Worm (Caenorhabditis elegans): ENCODE results near the gene irld-65.

The irld-65 gene

ce11 chrII:2973940-2974402, 36.2 kb upstream of the irld-65 start (continued):
- TF ChIP-seq nhr-42 (GFP tag; IDR thresholded peaks at IDR 0.05), result peak; percentile 86; the same call in 1 of the 2 replicates
- TF ChIP-seq dve-1 (tag; optimal IDR thresholded peaks at IDR 0.05; ENCODE audit: insufficient read depth), result peak; percentile 98
- TF ChIP-seq tra-1 (GFP tag; IDR thresholded peaks at IDR 0.05), result peak; percentile 99
- TF ChIP-seq ceh-82 (tag; optimal IDR thresholded peaks at IDR 0.05), result no peak
- no peak for TF ChIP-seq ZK546.5 (tag; optimal IDR thresholded peaks at IDR 0.05)
- TF ChIP-seq zfp-2 (tag; optimal IDR thresholded peaks at IDR 0.05), result no peak
- no peak for TF ChIP-seq unc-39 (tag; optimal IDR thresholded peaks at IDR 0.05)
- TF ChIP-seq snpc-4 (tag; optimal IDR thresholded peaks at IDR 0.05), result no peak
- peak; percentile 100 for TF ChIP-seq dmd-6 (GFP tag; IDR thresholded peaks at IDR 0.05)
- TF ChIP-seq fos-1 (tag; optimal IDR thresholded peaks at IDR 0.05), result peak; percentile 74
- peak; percentile 85 for TF ChIP-seq mxl-2 (GFP tag; conservative IDR thresholded peaks at IDR 0.05)
- TF ChIP-seq Y75B8A.6 (GFP tag; IDR thresholded peaks at IDR 0.05), result peak; percentile 89
- TF ChIP-seq ceh-20 (GFP tag; IDR thresholded peaks at IDR 0.05), result peak; percentile 99
- TF ChIP-seq fkh-10 (GFP tag; optimal IDR thresholded peaks at IDR 0.05), result peak; percentile 91
- peak; percentile 94 for TF ChIP-seq madf-9 (GFP tag; conservative IDR thresholded peaks at IDR 0.05)
- TF ChIP-seq rbr-2 (tag; optimal IDR thresholded peaks at IDR 0.05), result peak; percentile 81
- no peak for TF ChIP-seq ceh-44 (GFP tag; IDR thresholded peaks at IDR 0.05)
- TF ChIP-seq nhr-237 (tag; optimal IDR thresholded peaks at IDR 0.05), result no peak
- peak; percentile 91 for TF ChIP-seq jun-1 (tag; optimal IDR thresholded peaks at IDR 0.05)
- TF ChIP-seq mdl-1 (tag; optimal IDR thresholded peaks at IDR 0.05), result peak; percentile 94 to 98
- peak; percentile 87 for TF ChIP-seq nhr-77 (tag; optimal IDR thresholded peaks at IDR 0.05)
- TF ChIP-seq dmd-8 (GFP tag; IDR thresholded peaks at IDR 0.05), result peak; percentile 66; the same call in 1 of the 2 replicates
- TF ChIP-seq lim-7 (GFP tag; IDR thresholded peaks at IDR 0.05), result peak; percentile 63; the same call in 1 of the 2 replicates
- no peak for TF ChIP-seq ceh-28 (tag; optimal IDR thresholded peaks at IDR 0.05)
- TF ChIP-seq Y5F2A.4 (GFP tag; optimal IDR thresholded peaks at IDR 0.05), result peak; percentile 46
- peak; percentile 86 for TF ChIP-seq nhr-102 (tag; optimal IDR thresholded peaks at IDR 0.05)
- no peak for TF ChIP-seq Y48G9A.11 (GFP tag; IDR thresholded peaks at IDR 0.05)
- peak; percentile 73 for TF ChIP-seq nhr-10 (tag; optimal IDR thresholded peaks at IDR 0.05)
- TF ChIP-seq ztf-7 (tag; optimal IDR thresholded peaks at IDR 0.05), result no peak
- TF ChIP-seq daf-16 (GFP tag; optimal IDR thresholded peaks at IDR 0.05), result peak in 1 of 2 experiments; percentile 44
- peak; percentile 68 for TF ChIP-seq daf-16 (tag; optimal IDR thresholded peaks at IDR 0.05)
- no peak for TF ChIP-seq daf-12 (tag; optimal IDR thresholded peaks at IDR 0.05)
- TF ChIP-seq lin-39 (tag; optimal IDR thresholded peaks at IDR 0.05), result no peak
- TF ChIP-seq attf-4 (tag; optimal IDR thresholded peaks at IDR 0.05), result no peak
- TF ChIP-seq T26A8.4 (GFP tag; IDR thresholded peaks at IDR 0.05), result peak; percentile 96
- TF ChIP-seq Y105C5A.15 (GFP tag; IDR thresholded peaks at IDR 0.05), result no peak
- peak; percentile 83 for TF ChIP-seq vab-7 (GFP tag; IDR thresholded peaks at IDR 0.05)
- TF ChIP-seq hlh-30 (tag; optimal IDR thresholded peaks at IDR 0.05; ENCODE audit: insufficient read depth), result peak; percentile 97
- peak in 1 of 2 experiments; percentile 85 for TF ChIP-seq hif-1 (tag; optimal IDR thresholded peaks at IDR 0.05)
- peak; percentile 92 for TF ChIP-seq duxl-1 (tag; optimal IDR thresholded peaks at IDR 0.05; ENCODE audit: poor library complexity)
- peak; percentile 90 for TF ChIP-seq nhr-6 (tag; optimal IDR thresholded peaks at IDR 0.05)
- peak; percentile 81 for TF ChIP-seq F37D6.2 (tag; optimal IDR thresholded peaks at IDR 0.05)
- peak; percentile 59 for TF ChIP-seq nhr-76 (tag; optimal IDR thresholded peaks at IDR 0.05)
- peak; percentile 98 for TF ChIP-seq hlh-11 (tag; optimal IDR thresholded peaks at IDR 0.05)
- TF ChIP-seq ctbp-1 (GFP tag; IDR thresholded peaks at IDR 0.05), result peak; percentile 98
- peak; percentile 97 for TF ChIP-seq nhr-41 (GFP tag; IDR thresholded peaks at IDR 0.05)
- peak; percentile 89 for TF ChIP-seq lin-13 (GFP tag; optimal IDR thresholded peaks at IDR 0.05)
- TF ChIP-seq zip-11 (GFP tag; IDR thresholded peaks at IDR 0.05), result no peak
- TF ChIP-seq tag-97 (GFP tag; IDR thresholded peaks at IDR 0.05), result peak; percentile 81; the same call in 1 of the 2 replicates
- TF ChIP-seq lsy-2 (tag; optimal IDR thresholded peaks at IDR 0.05), result peak; percentile 79 to 87
- no peak for TF ChIP-seq madf-5 (GFP tag; IDR thresholded peaks at IDR 0.05)
- peak; percentile 93 for TF ChIP-seq zfp-3 (GFP tag; conservative IDR thresholded peaks at IDR 0.05)
